Worm (Caenorhabditis elegans) whole organism, early embryonic: ENCODE data around the gene K08H2.3.

ENCODE experiments used
- B0310.2 ChIP-seq: sonication (generic microtip); optimal IDR thresholded peaks from 2 replicates; lab custom pipeline; 2016; ENCODE audit warnings: mild to moderate bottlenecking, missing genetic modification characterization, missing compliant biosample characterization
- F13C5.2 ChIP-seq: sonication (generic microtip); optimal IDR thresholded peaks from 2 replicates; lab custom pipeline; 2017; ENCODE audit warnings: mild to moderate bottlenecking, missing genetic modification characterization, inconsistent platforms, missing compliant biosample characterization
- aly-1 ChIP-seq: sonication (generic microtip); optimal IDR thresholded peaks from 2 replicates; lab custom pipeline; 2016; ENCODE audit warnings: missing genetic modification characterization, missing compliant biosample characterization
- ama-1 ChIP-seq: fragments of 150-350 bp; optimal IDR thresholded peaks from 2 replicates; lab custom pipeline; 2014
- ceh-13 ChIP-seq: fragments of 200-800 bp; sonication (Bioruptor generic); optimal IDR thresholded peaks from 2 replicates; lab custom pipeline; 2018; ENCODE audit warnings: mild to moderate bottlenecking, missing genetic modification characterization, missing compliant biosample characterization
- ceh-36 ChIP-seq: sonication (generic microtip); optimal IDR thresholded peaks from 2 replicates; lab custom pipeline; 2016; ENCODE audit warnings: missing genetic modification characterization, inconsistent platforms, missing compliant biosample characterization
- ets-7 ChIP-seq: sonication (generic microtip); optimal IDR thresholded peaks from 2 replicates; lab custom pipeline; 2016; ENCODE audit warnings: missing genotype, missing genetic modification characterization, missing compliant biosample characterization
- flt-1 ChIP-seq: fragments of 200-800 bp; sonication (Bioruptor generic); IDR thresholded peaks from 2 replicates; pipeline ENCODE4 v1.3.6; 2022; ENCODE audit warnings: missing genetic modification characterization, missing compliant biosample characterization
- hmbx-1 ChIP-seq: sonication (generic microtip); optimal IDR thresholded peaks from 2 replicates; lab custom pipeline; 2016; ENCODE audit warnings: mild to moderate bottlenecking, missing genetic modification characterization, missing compliant biosample characterization
- hmg-4 ChIP-seq: fragments of 200-800 bp; sonication (Bioruptor generic); optimal IDR thresholded peaks from 2 replicates; lab custom pipeline; 2018; ENCODE audit warnings: mild to moderate bottlenecking, missing genetic modification characterization, missing compliant biosample characterization
- hnd-1 ChIP-seq: sonication (generic microtip); optimal IDR thresholded peaks from 2 replicates; lab custom pipeline; 2016; ENCODE audit warnings: missing genetic modification characterization, missing compliant biosample characterization
- pes-1 ChIP-seq: fragments of 200-800 bp; sonication (Bioruptor generic); IDR thresholded peaks from 2 replicates; pipeline ENCODE4 v1.3.6; 2022; ENCODE audit warnings: missing genetic modification reagents, missing genetic modification characterization, missing compliant biosample characterization
- scrt-1 ChIP-seq: fragments of 200-800 bp; sonication (Bioruptor generic); IDR thresholded peaks from 2 replicates; pipeline ENCODE4 v1.3.6; 2022; ENCODE audit warnings: missing genetic modification characterization, missing compliant biosample characterization
- sea-1 ChIP-seq: fragments of 200-800 bp; sonication (Bioruptor generic); conservative IDR thresholded peaks from 2 replicates; pipeline ENCODE4 v1.3.6; 2022; ENCODE audit warnings: missing genetic modification characterization, missing compliant biosample characterization
- tbx-11 ChIP-seq: fragments of 200-800 bp; sonication (Bioruptor generic); IDR thresholded peaks from 2 replicates; pipeline ENCODE4 v1.3.6; 2022; ENCODE audit warnings: missing genetic modification characterization, missing compliant biosample characterization
- tbx-37 ChIP-seq: fragments of 200-800 bp; sonication (Bioruptor generic); conservative IDR thresholded peaks from 2 replicates; pipeline ENCODE4 v1.3.6; 2022; ENCODE audit warnings: missing genetic modification reagents, missing genetic modification characterization, missing compliant biosample characterization
- tra-4 ChIP-seq: sonication (generic microtip); optimal IDR thresholded peaks from 2 replicates; lab custom pipeline; 2017; ENCODE audit warnings: missing genetic modification characterization, missing compliant biosample characterization

Gene K08H2.3

DNA sequence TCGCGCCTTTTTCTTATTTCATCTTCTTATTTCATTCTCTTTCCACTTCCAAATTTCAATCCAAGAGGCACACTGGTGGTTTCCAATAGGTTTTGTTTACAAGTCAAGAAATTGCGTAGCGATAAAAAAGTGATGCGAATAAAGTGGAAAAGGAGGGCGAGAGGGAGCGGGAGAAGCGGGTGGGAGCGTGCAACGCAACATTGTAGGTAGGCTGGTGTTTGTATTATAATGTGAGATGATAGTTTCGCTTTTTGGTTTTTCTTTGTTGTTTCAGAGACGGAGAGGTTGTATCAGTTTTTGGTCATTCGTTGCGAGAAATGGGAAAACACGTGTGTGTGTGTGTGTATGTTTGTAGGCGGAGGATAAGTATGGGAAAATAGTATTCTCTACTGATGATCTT, 13.0 kb downstream of the K08H2.3 start:
- TF ChIP-seq ets-7 (tag; lab: Kevin White, UChicago) (no peak), ceh-13 (no peak), pes-1 (GFP tag; lab: Robert Waterston, UW) (no peak), hmbx-1 (tag; lab: Kevin White, UChicago) (no peak), ama-1 (no peak), F13C5.2 (no peak), sea-1 (GFP tag; lab: Robert Waterston, UW) (no peak), aly-1 (no peak), hmg-4 (GFP tag; lab: Kevin White, UChicago) (no peak), B0310.2 (tag; lab: Kevin White, UChicago) (no peak), tbx-11 (no peak), scrt-1 (GFP tag; lab: Robert Waterston, UW) (no peak), tra-4 (tag; lab: Kevin White, UChicago) (no peak), hnd-1 (tag; lab: Kevin White, UChicago) (no peak), flt-1 (GFP tag; lab: Robert Waterston, UW) (no peak), tbx-37 (no peak), ceh-36 (tag; lab: Kevin White, UChicago) (no peak)

DNA sequence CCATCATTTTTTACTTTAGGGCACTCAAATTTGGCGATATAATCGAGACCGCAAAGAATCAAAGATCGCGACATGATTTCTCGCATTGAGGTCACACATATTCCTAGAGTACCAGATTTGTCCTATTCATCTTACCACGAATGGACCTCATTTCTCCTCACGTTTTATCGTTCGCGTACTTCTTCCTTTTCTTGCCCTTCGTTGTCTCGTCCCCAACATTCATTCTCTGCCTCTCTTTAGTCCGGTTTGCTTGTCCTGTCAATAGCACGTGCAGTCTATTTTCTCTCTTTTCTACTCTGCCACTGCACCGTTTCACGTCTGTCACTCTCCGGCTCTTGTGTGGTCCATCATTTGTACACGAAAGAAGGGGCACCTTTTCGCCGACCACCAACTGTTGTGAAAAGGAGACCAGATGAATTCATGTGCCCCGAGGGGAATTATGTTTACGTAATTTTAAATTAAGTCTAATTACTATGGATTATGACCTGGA, 14.2 kb downstream of the K08H2.3 start:
- no peak for TF ChIP-seq hnd-1 (tag; lab: Kevin White, UChicago)
- TF ChIP-seq flt-1 (GFP tag; lab: Robert Waterston, UW), result peak; percentile 29; the same call in 1 of the 2 replicates
- no peak for TF ChIP-seq ets-7 (tag; lab: Kevin White, UChicago)
- peak; percentile 70 for TF ChIP-seq hmg-4 (GFP tag; lab: Kevin White, UChicago)
- TF ChIP-seq tbx-37, result 0 out of 2 replicates have a peak, but pooled peaks have one; percentile 35
- no peak for TF ChIP-seq ceh-36 (tag; lab: Kevin White, UChicago)
- TF ChIP-seq scrt-1 (GFP tag; lab: Robert Waterston, UW), result 0 out of 2 replicates have a peak, but pooled peaks have one; percentile 37

DNA sequence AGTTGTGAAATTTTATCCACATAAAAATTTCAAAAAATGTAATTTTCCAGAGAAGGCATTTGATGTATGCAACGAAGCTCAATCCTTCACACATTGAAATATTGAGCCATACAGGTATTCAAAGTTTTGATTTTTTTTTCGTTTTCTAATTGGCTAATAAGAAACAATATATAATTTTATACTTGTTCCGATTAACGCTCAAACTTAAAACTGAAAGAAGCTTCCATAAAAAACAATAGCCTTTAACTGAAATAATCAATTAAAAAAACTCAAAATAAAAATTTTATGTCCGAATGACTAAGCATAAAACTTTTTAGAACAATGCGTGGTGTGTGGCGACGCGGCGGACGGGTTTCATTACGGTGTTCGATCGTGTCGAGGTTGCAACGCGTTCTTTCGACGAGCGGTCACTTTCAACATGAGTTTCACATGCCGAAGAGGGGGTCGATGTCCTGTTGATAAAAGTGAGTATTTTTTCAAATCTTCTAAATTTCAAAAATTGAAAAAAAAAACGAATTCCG, 14.8 kb downstream of the K08H2.3 start, which contains the start of gene nhr-32:
Gene nhr-32 (plus strand): TSS at position 51 of the 521 bp plus-strand sequence.
- TF ChIP-seq ceh-13 (no peak), tbx-11 (no peak), hnd-1 (tag; lab: Kevin White, UChicago) (no peak), flt-1 (GFP tag; lab: Robert Waterston, UW) (no peak), sea-1 (GFP tag; lab: Robert Waterston, UW) (no peak), ceh-36 (tag; lab: Kevin White, UChicago) (no peak), ama-1 (no peak), F13C5.2 (no peak), hmbx-1 (tag; lab: Kevin White, UChicago) (no peak), aly-1 (no peak), scrt-1 (GFP tag; lab: Robert Waterston, UW) (no peak), tbx-37 (no peak), pes-1 (GFP tag; lab: Robert Waterston, UW) (no peak), ets-7 (tag; lab: Kevin White, UChicago) (no peak)

DNA sequence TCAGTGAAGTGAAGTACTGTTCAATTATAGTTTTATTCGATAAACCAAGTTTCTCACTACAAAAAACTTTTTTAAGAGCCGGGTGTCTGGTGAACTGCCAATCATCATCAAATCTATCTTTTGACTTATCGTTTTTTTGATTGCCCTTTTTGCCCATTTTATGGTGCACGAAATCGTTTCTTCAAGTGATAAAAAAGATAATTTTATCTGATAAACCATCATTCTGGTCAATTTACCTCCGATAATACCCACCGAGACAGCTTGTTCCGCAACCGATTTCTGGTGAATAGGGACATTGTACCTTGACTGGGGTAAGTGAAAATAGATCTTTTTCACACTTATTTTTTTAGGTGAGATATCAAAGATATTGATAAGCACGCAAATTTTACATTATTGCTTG, 20.4 kb downstream of the K08H2.3 start, which contains the start of gene K08H2.10:
Gene K08H2.10 (plus strand): TSS at position 230 of the 400 bp plus-strand sequence.
- TF ChIP-seq flt-1 (GFP tag; lab: Robert Waterston, UW) (no peak), hmg-4 (GFP tag; lab: Kevin White, UChicago) (no peak), tbx-11 (no peak), ceh-13 (no peak), tra-4 (tag; lab: Kevin White, UChicago) (no peak), B0310.2 (tag; lab: Kevin White, UChicago) (no peak), ets-7 (tag; lab: Kevin White, UChicago) (no peak), ceh-36 (tag; lab: Kevin White, UChicago) (no peak), F13C5.2 (no peak), scrt-1 (GFP tag; lab: Robert Waterston, UW) (no peak), pes-1 (GFP tag; lab: Robert Waterston, UW) (no peak), sea-1 (GFP tag; lab: Robert Waterston, UW) (no peak), hnd-1 (tag; lab: Kevin White, UChicago) (no peak), ama-1 (no peak), hmbx-1 (tag; lab: Kevin White, UChicago) (no peak), aly-1 (no peak), tbx-37 (no peak)

DNA sequence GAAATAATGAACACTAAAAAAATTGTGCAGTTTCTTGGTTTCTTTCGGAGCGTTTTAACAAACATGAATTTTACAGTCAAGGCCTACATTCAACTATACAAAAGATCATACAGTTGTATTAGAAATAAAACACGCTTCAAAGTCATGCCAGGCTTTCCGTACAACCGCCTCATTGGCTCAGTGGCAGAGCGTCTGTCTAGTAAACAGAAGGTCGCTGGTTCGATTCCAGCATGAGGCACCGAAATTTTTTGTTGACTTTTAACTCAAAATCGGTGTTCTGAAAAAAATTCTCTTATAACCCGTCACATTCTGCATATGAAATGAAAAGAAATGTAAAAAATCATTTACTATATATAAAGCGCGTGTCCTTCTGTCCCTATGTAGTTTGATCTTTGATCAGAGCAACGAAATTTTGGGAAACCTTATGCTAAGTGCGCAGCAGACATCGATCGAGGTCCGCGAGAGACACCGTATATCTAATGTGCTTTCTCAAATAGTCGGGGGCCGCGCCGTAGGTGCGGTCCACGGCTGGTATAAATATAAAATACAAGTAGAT, 23.9 kb downstream of the K08H2.3 start:
- 0 out of 2 replicates have a peak, but pooled peaks have one; percentile 8 for TF ChIP-seq pes-1 (GFP tag; lab: Robert Waterston, UW)

DNA sequence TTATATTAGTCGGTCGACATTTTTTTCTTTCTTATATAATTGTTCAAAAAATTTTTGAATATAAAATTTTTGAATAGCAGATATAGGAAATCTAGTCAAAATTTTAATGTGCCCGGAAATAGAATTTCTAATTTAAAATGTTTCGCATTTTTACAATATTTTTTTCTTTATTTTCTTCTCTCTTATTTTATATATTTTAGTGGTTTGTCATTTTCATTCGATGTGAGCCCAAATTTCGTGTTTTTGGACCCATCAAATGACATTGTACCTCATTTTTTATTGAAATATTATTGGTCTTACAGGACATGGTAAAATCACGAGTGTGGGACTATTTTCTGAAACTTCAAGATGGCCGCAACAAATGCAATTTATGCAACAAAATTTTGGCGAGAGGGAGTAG, 25.0 kb downstream of the K08H2.3 start, which contains the start of gene K09A11.1:
Gene K09A11.1 (plus strand): TSS at position 301 of the 400 bp plus-strand sequence.
- TF ChIP-seq ceh-13 (no peak), scrt-1 (GFP tag; lab: Robert Waterston, UW) (no peak), ets-7 (tag; lab: Kevin White, UChicago) (no peak), tra-4 (tag; lab: Kevin White, UChicago) (no peak), sea-1 (GFP tag; lab: Robert Waterston, UW) (no peak), ceh-36 (tag; lab: Kevin White, UChicago) (no peak), flt-1 (GFP tag; lab: Robert Waterston, UW) (no peak), pes-1 (GFP tag; lab: Robert Waterston, UW) (no peak), hmg-4 (GFP tag; lab: Kevin White, UChicago) (no peak), F13C5.2 (no peak)

DNA sequence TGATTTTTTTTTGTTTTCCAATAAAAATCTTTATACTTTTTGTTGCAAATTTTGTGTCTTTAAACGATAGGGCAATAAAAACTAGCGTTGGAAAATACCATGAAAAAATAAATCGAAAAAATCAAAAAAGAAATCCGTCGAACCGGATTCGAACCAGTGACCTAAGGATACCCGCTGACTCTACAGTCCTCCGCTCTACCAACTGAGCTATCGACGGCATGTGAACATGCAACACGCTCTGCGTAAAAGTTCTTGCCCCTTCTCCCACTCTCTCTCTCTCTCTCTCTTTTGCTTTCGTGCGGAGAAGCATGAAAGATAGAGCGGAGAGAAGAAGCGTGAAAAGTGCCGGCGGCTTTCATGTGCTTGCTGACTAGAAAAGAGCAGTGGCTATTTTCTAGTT, 27.3 kb downstream of the K08H2.3 start:
- TF ChIP-seq ets-7 (tag; lab: Kevin White, UChicago) (peak; percentile 53), tra-4 (tag; lab: Kevin White, UChicago) (peak; percentile 22), sea-1 (GFP tag; lab: Robert Waterston, UW) (peak; percentile 59), hnd-1 (tag; lab: Kevin White, UChicago) (peak; percentile 57), ceh-36 (tag; lab: Kevin White, UChicago) (peak; percentile 47), ama-1 (no peak), tbx-11 (peak; percentile 85), flt-1 (GFP tag; lab: Robert Waterston, UW) (peak; percentile 84), F13C5.2 (peak; percentile 83), B0310.2 (tag; lab: Kevin White, UChicago) (peak; percentile 64), tbx-37 (peak; percentile 88), pes-1 (GFP tag; lab: Robert Waterston, UW) (no peak; the same call in 1 of the 2 replicates), hmbx-1 (tag; lab: Kevin White, UChicago) (peak; percentile 46), aly-1 (peak; percentile 65), ceh-13 (peak; percentile 65), hmg-4 (GFP tag; lab: Kevin White, UChicago) (peak; percentile 82), scrt-1 (GFP tag; lab: Robert Waterston, UW) (peak; percentile 88)
